Worm (Caenorhabditis elegans) whole organism, midembryonic: ENCODE measurements around the gene cnnm-5.
"Not testable (repeated sequence)": the region's sequence is repeated elsewhere in the genome, so short reads cannot be mapped to it uniquely, and the experiment has no call there.

Experiments used
- T22C8.4 ChIP-seq: fragments of 200-800 bp; sonication (Bioruptor generic); IDR thresholded peaks from 2 replicates; pipeline ENCODE4 v1.3.6; 2022; ENCODE audit warnings: missing genetic modification characterization, missing compliant biosample characterization
- flt-1 ChIP-seq: fragments of 200-800 bp; sonication (Bioruptor generic); IDR thresholded peaks from 2 replicates; pipeline ENCODE4 v1.3.6; 2022; ENCODE audit warnings: missing genetic modification characterization, missing compliant biosample characterization
- med-1 ChIP-seq: sonication (generic microtip); optimal IDR thresholded peaks from 2 replicates; lab custom pipeline; 2017; ENCODE audit warnings: missing genetic modification characterization, mild to moderate bottlenecking, missing compliant biosample characterization, antibody characterized with exemption, missing genetic modification reagents; ENCODE audit not compliant: insufficient read depth
- ztf-23 ChIP-seq: fragments of 200-800 bp; sonication (Bioruptor generic); IDR thresholded peaks from 2 replicates; pipeline ENCODE4 v1.3.6; 2022; ENCODE audit warnings: missing genetic modification reagents, missing genetic modification characterization, missing compliant biosample characterization

- not testable (repeated sequence) for TF ChIP-seq flt-1 (GFP tag; lab: Robert Waterston, UW); ztf-23; med-1 (GFP tag; lab: Kevin White, UChicago); T22C8.4
Measured at ce11 chrIII:3840279-3840678, 11.3 kb upstream of the cnnm-5 start, which contains the start of gene C36A4.11.
